Worm (Caenorhabditis elegans): ENCODE results near the gene C45G9.5.

DNA sequence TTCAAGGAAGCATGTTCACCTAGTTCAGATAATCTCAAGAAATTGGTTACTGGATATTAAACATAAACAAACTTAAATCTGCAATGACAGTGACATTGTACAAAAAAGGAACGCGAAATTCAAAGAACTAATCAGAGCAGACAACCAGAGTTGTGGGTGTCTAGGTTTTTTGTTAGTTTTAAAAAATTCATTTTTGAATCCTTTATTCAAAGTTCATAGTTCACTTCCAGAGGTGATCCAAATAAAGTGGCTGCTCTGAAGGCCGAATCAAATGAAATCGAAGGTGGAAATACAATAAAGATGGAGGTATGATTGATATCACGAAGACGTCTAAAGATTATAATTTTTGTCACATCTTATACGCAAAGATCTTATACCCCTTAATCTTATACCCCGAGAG is 26.5 kb downstream of the C45G9.5 start, which contains the start of gene ttbk-6:
- TF ChIP-seq aly-2 (tag; optimal IDR thresholded peaks at IDR 0.05): no peak
- TF ChIP-seq F26F4.8 (GFP tag; conservative IDR thresholded peaks at IDR 0.05): no peak
- no peak for TF ChIP-seq nhr-28 (tag; optimal IDR thresholded peaks at IDR 0.05)
- TF ChIP-seq nhr-6 (tag; optimal IDR thresholded peaks at IDR 0.05): no peak
